Worm (Caenorhabditis elegans) whole organism, L4/young adult: ENCODE data around the gene M7.7.

Experiments used
- W03F9.2 ChIP-seq: fragments of 150-350 bp; optimal IDR thresholded peaks from 2 replicates; lab custom pipeline; 2014; ENCODE audit warnings: missing biosample characterization, missing genetic modification characterization
- dao-5 ChIP-seq: sonication (generic microtip); optimal IDR thresholded peaks from 2 replicates; lab custom pipeline; 2016; ENCODE audit warnings: missing genotype, missing genetic modification characterization, moderate library complexity, missing compliant biosample characterization
- him-1 ChIP-seq: sonication (generic microtip); optimal IDR thresholded peaks from 2 replicates; lab custom pipeline; 2016; ENCODE audit warnings: missing genotype, missing genetic modification reagents, missing genetic modification characterization, missing compliant biosample characterization

M7.7 gene

ce11 chrIV:11112641-11113040, 23.0 kb downstream of the M7.7 start, which contains the start of gene clc-9:
TSS of gene clc-9 (plus strand) at chrIV:11112941.
- TF ChIP-seq W03F9.2 (tag; lab: Kevin White, UChicago) (no peak), dao-5 (tag; lab: Kevin White, UChicago) (no peak), him-1 (no peak)

DNA sequence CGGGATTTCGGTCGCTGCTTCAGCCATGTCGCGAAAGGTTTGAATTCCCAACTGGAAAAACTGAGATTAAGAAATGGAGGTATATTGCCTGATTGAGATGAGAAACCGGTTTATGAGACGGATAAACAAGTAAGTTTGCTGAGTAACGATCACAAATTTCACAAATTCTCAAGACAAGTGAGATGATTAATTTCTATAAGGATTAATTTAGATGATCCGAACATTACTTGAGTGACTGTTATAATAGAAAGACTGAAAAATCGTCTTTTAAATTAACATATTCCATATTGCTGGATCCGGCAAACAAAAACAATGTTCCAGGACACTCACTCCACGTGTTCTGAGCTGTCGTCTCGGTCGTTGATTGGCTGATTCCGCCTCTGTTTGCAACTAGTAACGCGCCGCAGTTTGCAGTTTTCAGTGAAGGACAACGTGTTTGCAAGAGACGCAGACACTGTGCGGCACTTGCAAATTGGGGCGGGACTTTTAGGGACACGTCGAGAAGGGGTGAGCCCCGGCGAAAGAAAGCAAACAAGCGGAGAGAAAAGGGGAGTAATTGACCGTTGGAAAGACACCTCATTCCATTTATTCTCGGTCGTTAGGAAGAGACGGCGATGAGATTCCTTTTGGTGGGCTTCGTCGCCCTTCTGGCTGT, 29.3 kb downstream of the M7.7 start, which contains the start of the genes imp-2 and enpl-1:
imp-2 (minus strand) TSS at position 51 of the 655 bp plus-strand sequence.
enpl-1 (plus strand) TSS at position 462 of the 655 bp plus-strand sequence.
- TF ChIP-seq W03F9.2 (tag; lab: Kevin White, UChicago) (peak; percentile 45), dao-5 (tag; lab: Kevin White, UChicago) (no peak)

DNA sequence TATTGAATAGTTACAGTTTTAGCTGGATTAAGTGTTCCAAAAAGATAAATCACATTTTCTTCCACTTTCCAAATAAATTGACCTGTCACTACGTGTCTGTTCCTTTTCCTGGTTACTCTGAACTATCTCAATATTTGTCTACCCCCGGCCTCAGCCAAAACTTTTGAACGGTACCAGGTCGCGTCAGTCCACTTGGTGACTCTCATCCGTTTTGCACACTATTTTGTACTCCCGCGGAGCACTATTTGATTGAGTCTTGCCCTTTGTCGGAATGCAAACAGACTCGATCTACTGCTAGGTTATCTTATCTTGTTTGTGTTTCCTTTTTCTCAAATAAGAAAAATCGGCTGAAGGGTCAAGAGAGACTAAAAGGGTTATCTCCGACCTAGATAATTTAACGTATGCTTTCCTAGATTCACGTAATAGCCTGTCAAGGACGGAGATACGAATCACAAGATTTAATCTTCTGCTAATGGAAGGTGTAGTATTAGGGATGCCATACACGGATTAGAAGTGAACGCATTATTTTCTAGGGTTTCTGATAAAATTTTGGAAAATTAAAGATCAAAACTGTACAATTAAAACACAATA, 30.4 kb downstream of the M7.7 start:
- TF ChIP-seq W03F9.2 (tag; lab: Kevin White, UChicago) (no peak), him-1 (no peak), dao-5 (tag; lab: Kevin White, UChicago) (no peak)

DNA sequence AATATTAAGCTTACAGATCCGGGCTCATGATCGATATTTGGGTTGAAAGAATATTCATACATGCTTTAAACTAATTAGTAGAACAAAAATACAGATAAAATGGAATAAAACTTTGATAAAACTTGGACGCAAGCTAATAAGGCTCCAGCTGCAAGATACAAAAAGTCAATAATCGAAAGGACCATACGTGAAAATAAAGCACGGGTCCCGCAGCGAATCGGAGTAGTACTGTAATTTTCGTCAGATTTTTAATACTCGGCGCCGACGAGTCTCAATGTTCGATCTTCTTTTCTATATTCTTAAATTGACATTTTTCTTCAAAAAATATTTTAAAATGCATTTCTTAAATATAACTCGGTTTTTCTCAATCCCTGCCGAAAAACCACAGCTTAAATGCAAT, 35.0 kb downstream of the M7.7 start, which contains the start of gene spo-11:
spo-11 (minus strand) TSS at position 189 of the 400 bp plus-strand sequence.
- TF ChIP-seq him-1 (no peak), dao-5 (tag; lab: Kevin White, UChicago) (no peak), W03F9.2 (tag; lab: Kevin White, UChicago) (no peak)

- TF ChIP-seq W03F9.2 (tag; lab: Kevin White, UChicago), result no peak
- TF ChIP-seq him-1, result no peak
- TF ChIP-seq dao-5 (tag; lab: Kevin White, UChicago), result no peak
These were observed 35.6 kb downstream of the M7.7 start for ce11 chrIV:11125200-11125599.

- TF ChIP-seq him-1, result no peak
- no peak for TF ChIP-seq W03F9.2 (tag; lab: Kevin White, UChicago)
- no peak for TF ChIP-seq dao-5 (tag; lab: Kevin White, UChicago)
These were observed 36.0 kb downstream of the M7.7 start for ce11 chrIV:11125604-11126003.

ce11 chrIV:11126004-11126027, 36.2 kb downstream of the M7.7 start, which contains the start of gene swsn-4:
TSS of gene swsn-4 (plus strand) at chrIV:11126024.
- TF ChIP-seq W03F9.2 (tag; lab: Kevin White, UChicago) (no peak), dao-5 (tag; lab: Kevin White, UChicago) (no peak), him-1 (no peak)

- TF ChIP-seq dao-5 (tag; lab: Kevin White, UChicago) (no peak), him-1 (no peak), W03F9.2 (tag; lab: Kevin White, UChicago) (no peak)
These were observed 36.4 kb downstream of the M7.7 start for ce11 chrIV:11126028-11126427.

DNA sequence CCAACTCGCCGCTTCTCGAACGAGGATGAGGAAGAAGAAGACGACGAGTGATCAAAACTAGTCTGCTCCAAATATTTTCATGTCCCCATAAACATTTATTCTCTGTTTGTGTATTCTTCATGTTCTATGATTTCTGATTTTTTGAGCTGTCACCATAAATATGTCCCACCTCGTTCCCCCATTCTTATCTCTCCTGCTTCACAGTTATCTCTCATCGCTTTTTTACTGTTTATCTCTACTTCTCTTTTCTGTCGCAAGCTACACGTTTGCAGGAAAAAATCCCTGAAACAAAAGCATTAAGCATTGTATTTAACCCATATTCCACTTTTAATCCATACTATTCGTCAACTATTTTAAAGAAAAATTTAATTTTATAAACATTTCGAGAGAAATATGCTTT, 41.1 kb downstream of the M7.7 start:
- TF ChIP-seq him-1 (no peak), dao-5 (tag; lab: Kevin White, UChicago) (no peak), W03F9.2 (tag; lab: Kevin White, UChicago) (no peak)

- TF ChIP-seq dao-5 (tag; lab: Kevin White, UChicago), result no peak
- no peak for TF ChIP-seq W03F9.2 (tag; lab: Kevin White, UChicago)
- no peak for TF ChIP-seq him-1
These were observed 41.6 kb downstream of the M7.7 start, which contains the start of gene ard-1 for ce11 chrIV:11131268-11131667. TSS of gene ard-1 (plus strand) at chrIV:11131279.
